Worm (Caenorhabditis elegans) whole organism, L3 larva: ENCODE measurements around the gene Y37E11AM.3.

ENCODE experiments used
- R02D3.7 ChIP-seq: fragments of 150-350 bp; optimal IDR thresholded peaks from 2 replicates; lab custom pipeline; 2014; ENCODE audit warnings: missing biosample characterization, missing genetic modification characterization
- ceh-9 ChIP-seq: sonication (generic microtip); optimal IDR thresholded peaks from 2 replicates; lab custom pipeline; 2018; ENCODE audit warnings: missing biosample characterization, missing genetic modification characterization
- daf-12 ChIP-seq: fragments of 150-350 bp; optimal IDR thresholded peaks from 2 replicates; lab custom pipeline; 2014; ENCODE audit warnings: missing biosample characterization, missing genetic modification reagents, missing genetic modification characterization
- egl-27 ChIP-seq: sonication (generic microtip); optimal IDR thresholded peaks from 4 replicates; lab custom pipeline; 2017; ENCODE audit warnings: missing biosample characterization, missing genetic modification reagents, missing genetic modification characterization
- fkh-2 ChIP-seq: fragments of 150-350 bp; optimal IDR thresholded peaks from 2 replicates; lab custom pipeline; 2014; ENCODE audit warnings: missing biosample characterization, missing genetic modification reagents, missing genetic modification characterization
- fos-1 ChIP-seq: fragments of 150-350 bp; optimal IDR thresholded peaks from 2 replicates; lab custom pipeline; 2014; ENCODE audit warnings: missing biosample characterization, missing genetic modification characterization
- jun-1 ChIP-seq: fragments of 150-350 bp; optimal IDR thresholded peaks from 2 replicates; lab custom pipeline; 2014; ENCODE audit warnings: missing biosample characterization, missing genetic modification reagents, missing genetic modification characterization
- mdl-1 ChIP-seq: fragments of 150-350 bp; optimal IDR thresholded peaks from 2 replicates; lab custom pipeline; 2014; ENCODE audit warnings: missing biosample characterization, missing genetic modification characterization
- nhr-76 ChIP-seq: fragments of 150-350 bp; sonication (generic microtip); optimal IDR thresholded peaks from 5 replicates; lab custom pipeline; 2014; ENCODE audit warnings: missing biosample characterization, missing genetic modification characterization
- pha-4 ChIP-seq: fragments of 150-350 bp; optimal IDR thresholded peaks from 2 replicates; lab custom pipeline; 2014; ENCODE audit warnings: missing biosample characterization, missing genetic modification reagents, missing genetic modification characterization
- pqm-1 ChIP-seq: fragments of 150-350 bp; optimal IDR thresholded peaks from 2 replicates; lab custom pipeline; 2017; ENCODE audit warnings: missing biosample characterization, missing genetic modification characterization, inconsistent platforms
- zag-1 ChIP-seq: fragments of 150-350 bp; optimal IDR thresholded peaks from 2 replicates; lab custom pipeline; 2014; ENCODE audit warnings: missing biosample characterization, missing genetic modification characterization

ce11 chrIV:3755921-3756320 lies 37.0 kb upstream of the Y37E11AM.3 start, which contains the start of gene best-20:
- TF ChIP-seq zag-1 (no peak), fos-1 (no peak), fkh-2 (tag; lab: Kevin White, UChicago) (no peak), ceh-9 (tag; lab: Kevin White, UChicago) (no peak), jun-1 (tag; lab: Kevin White, UChicago) (no peak), egl-27 (tag; lab: Kevin White, UChicago) (no peak), daf-12 (tag; lab: Kevin White, UChicago) (no peak), mdl-1 (tag; lab: Kevin White, UChicago) (no peak), R02D3.7 (tag; lab: Kevin White, UChicago) (no peak), pqm-1 (tag; lab: Kevin White, UChicago) (no peak), pha-4 (tag; lab: Kevin White, UChicago) (no peak), nhr-76 (no peak)
